Worm (Caenorhabditis elegans): ENCODE results near the gene Y48E1B.17.

- TF ChIP-seq zip-11 (GFP tag; IDR thresholded peaks at IDR 0.05), result no peak
- no peak for TF ChIP-seq pha-4 (GFP tag; IDR thresholded peaks at IDR 0.05)
- TF ChIP-seq pha-4 (tag; optimal IDR thresholded peaks at IDR 0.05), result no peak
- TF ChIP-seq lin-29 (GFP tag; IDR thresholded peaks at IDR 0.05), result no peak
- TF ChIP-seq ztf-7 (tag; optimal IDR thresholded peaks at IDR 0.05), result no peak
- no peak for TF ChIP-seq fkh-10 (GFP tag; optimal IDR thresholded peaks at IDR 0.05)
- no peak for TF ChIP-seq ama-1 (optimal IDR thresholded peaks at IDR 0.05)
- TF ChIP-seq spr-3 (GFP tag; optimal IDR thresholded peaks at IDR 0.05), result no peak
Observed at ce11 chrII:13505977-13506568, 34.8 kb downstream of the Y48E1B.17 start.

Measured in whole organism, L4 larva.